Worm (Caenorhabditis elegans): ENCODE data around the gene C28C12.11.

The C28C12.11 gene

ce11 chrIV:8475030-8475679 is 1.3 kb downstream of the C28C12.11 start:
- no peak for TF ChIP-seq ztf-29 (GFP tag; IDR thresholded peaks at IDR 0.05)
- TF ChIP-seq med-1 (GFP tag; optimal IDR thresholded peaks at IDR 0.05; ENCODE audit: insufficient read depth) = no peak
- TF ChIP-seq T22C8.4 (GFP tag; IDR thresholded peaks at IDR 0.05) = no peak
- TF ChIP-seq ztf-23 (GFP tag; IDR thresholded peaks at IDR 0.05) = no peak

- no peak for TF ChIP-seq med-1 (GFP tag; optimal IDR thresholded peaks at IDR 0.05; ENCODE audit: insufficient read depth)
- TF ChIP-seq T22C8.4 (GFP tag; IDR thresholded peaks at IDR 0.05) = no peak
- TF ChIP-seq ref-1 (GFP tag; conservative IDR thresholded peaks at IDR 0.05) = no peak
- no peak for TF ChIP-seq klf-2 (GFP tag; conservative IDR thresholded peaks at IDR 0.05)
- no peak for TF ChIP-seq tab-1 (GFP tag; IDR thresholded peaks at IDR 0.05)
- no peak for TF ChIP-seq cog-1 (tag; optimal IDR thresholded peaks at IDR 0.05)
Observed at ce11 chrIV:8476166-8476565, 2.3 kb downstream of the C28C12.11 start.

- TF ChIP-seq med-1 (GFP tag; optimal IDR thresholded peaks at IDR 0.05; ENCODE audit: insufficient read depth) (no peak), ref-1 (GFP tag; conservative IDR thresholded peaks at IDR 0.05) (no peak), T22C8.4 (GFP tag; IDR thresholded peaks at IDR 0.05) (no peak), ztf-23 (GFP tag; IDR thresholded peaks at IDR 0.05) (no peak), klf-2 (GFP tag; conservative IDR thresholded peaks at IDR 0.05) (no peak), ztf-29 (GFP tag; IDR thresholded peaks at IDR 0.05) (no peak), tab-1 (GFP tag; IDR thresholded peaks at IDR 0.05) (no peak)
Observed at ce11 chrIV:8476880-8477279, 3.0 kb downstream of the C28C12.11 start, which contains the start of gene spp-10. Gene spp-10 (plus strand): TSS chrIV:8477180.

ce11 chrIV:8478516-8478915 is 4.7 kb downstream of the C28C12.11 start:
- TF ChIP-seq klf-2 (GFP tag; conservative IDR thresholded peaks at IDR 0.05) (no peak), flt-1 (GFP tag; IDR thresholded peaks at IDR 0.05) (no peak), ztf-23 (GFP tag; IDR thresholded peaks at IDR 0.05) (no peak), tab-1 (GFP tag; IDR thresholded peaks at IDR 0.05) (no peak), cog-1 (tag; optimal IDR thresholded peaks at IDR 0.05) (no peak), ref-1 (GFP tag; conservative IDR thresholded peaks at IDR 0.05) (no peak), T22C8.4 (GFP tag; IDR thresholded peaks at IDR 0.05) (no peak), med-1 (GFP tag; optimal IDR thresholded peaks at IDR 0.05; ENCODE audit: insufficient read depth) (no peak)

DNA sequence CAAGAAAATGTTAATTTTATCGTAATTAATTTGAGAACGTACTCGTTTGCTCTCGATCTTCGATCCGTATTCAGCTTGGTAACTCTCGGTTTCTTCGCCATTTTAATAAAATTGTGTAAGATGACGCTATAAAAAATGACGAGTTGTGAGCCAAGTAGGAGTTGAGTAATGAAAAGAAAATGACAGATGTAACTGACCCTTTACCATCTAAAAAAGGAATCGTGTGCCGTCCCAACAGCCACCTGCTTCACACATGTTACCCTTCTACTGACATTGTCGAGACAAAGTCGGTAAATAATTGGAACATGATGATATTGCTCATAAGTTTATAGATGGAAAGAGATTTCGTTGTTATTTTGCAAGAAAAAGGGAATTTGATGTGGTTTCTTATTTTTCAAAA is 5.5 kb downstream of the C28C12.11 start, which contains the start of gene hlh-12:
TSS of gene hlh-12 (minus strand) at position 101 of the 400 bp plus-strand sequence.
- TF ChIP-seq klf-2 (GFP tag; conservative IDR thresholded peaks at IDR 0.05) (no peak), ref-1 (GFP tag; conservative IDR thresholded peaks at IDR 0.05) (no peak), T22C8.4 (GFP tag; IDR thresholded peaks at IDR 0.05) (no peak), ztf-23 (GFP tag; IDR thresholded peaks at IDR 0.05) (no peak), tab-1 (GFP tag; IDR thresholded peaks at IDR 0.05) (no peak), med-1 (GFP tag; optimal IDR thresholded peaks at IDR 0.05; ENCODE audit: insufficient read depth) (no peak), cog-1 (tag; optimal IDR thresholded peaks at IDR 0.05) (no peak), flt-1 (GFP tag; IDR thresholded peaks at IDR 0.05) (no peak)

ce11 chrIV:8481308-8481707 is 7.5 kb downstream of the C28C12.11 start, which contains the start of gene spp-8:
Gene spp-8 (plus strand): TSS chrIV:8481664.
- TF ChIP-seq med-1 (GFP tag; optimal IDR thresholded peaks at IDR 0.05; ENCODE audit: insufficient read depth) (no peak), cog-1 (tag; optimal IDR thresholded peaks at IDR 0.05) (no peak), ztf-23 (GFP tag; IDR thresholded peaks at IDR 0.05) (no peak), flt-1 (GFP tag; IDR thresholded peaks at IDR 0.05) (no peak), tab-1 (GFP tag; IDR thresholded peaks at IDR 0.05) (no peak), ref-1 (GFP tag; conservative IDR thresholded peaks at IDR 0.05) (no peak)

ce11 chrIV:8487183-8487582 is 13.3 kb downstream of the C28C12.11 start, which contains the start of gene srlf-3:
Gene srlf-3 (plus strand): TSS chrIV:8487483.
- no peak for TF ChIP-seq T22C8.4 (GFP tag; IDR thresholded peaks at IDR 0.05)
- TF ChIP-seq ztf-29 (GFP tag; IDR thresholded peaks at IDR 0.05) = no peak
- TF ChIP-seq klf-2 (GFP tag; conservative IDR thresholded peaks at IDR 0.05) = no peak
- no peak for TF ChIP-seq flt-1 (GFP tag; IDR thresholded peaks at IDR 0.05)
- TF ChIP-seq ref-1 (GFP tag; conservative IDR thresholded peaks at IDR 0.05) = no peak
- TF ChIP-seq ztf-23 (GFP tag; IDR thresholded peaks at IDR 0.05) = no peak
- no peak for TF ChIP-seq cog-1 (tag; optimal IDR thresholded peaks at IDR 0.05)
- TF ChIP-seq tab-1 (GFP tag; IDR thresholded peaks at IDR 0.05) = no peak
- no peak for TF ChIP-seq med-1 (GFP tag; optimal IDR thresholded peaks at IDR 0.05; ENCODE audit: insufficient read depth)

DNA sequence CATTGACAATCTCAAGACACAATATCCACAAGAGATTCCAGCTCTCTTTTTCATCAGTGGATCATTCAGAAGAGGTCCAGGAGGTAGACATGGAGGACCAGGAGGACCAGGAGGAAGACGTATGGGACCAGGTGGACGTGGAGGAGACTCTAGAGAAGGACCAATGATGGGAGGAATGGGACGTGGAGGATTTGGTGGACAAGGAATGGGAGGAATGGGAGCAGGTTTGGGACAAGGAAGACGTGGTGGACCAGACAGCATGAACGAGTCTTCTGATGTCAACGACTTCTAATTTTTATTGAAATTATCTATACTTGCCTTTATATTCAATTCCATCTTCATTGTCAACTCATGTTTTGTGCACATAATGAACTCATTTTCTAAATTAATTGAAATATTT is 14.2 kb downstream of the C28C12.11 start:
- TF ChIP-seq ztf-29 (GFP tag; IDR thresholded peaks at IDR 0.05) (no peak), ztf-23 (GFP tag; IDR thresholded peaks at IDR 0.05) (no peak)

- no peak for TF ChIP-seq tab-1 (GFP tag; IDR thresholded peaks at IDR 0.05)
- TF ChIP-seq ref-1 (GFP tag; conservative IDR thresholded peaks at IDR 0.05) = no peak
- no peak for TF ChIP-seq med-1 (GFP tag; optimal IDR thresholded peaks at IDR 0.05; ENCODE audit: insufficient read depth)
- TF ChIP-seq ztf-23 (GFP tag; IDR thresholded peaks at IDR 0.05) = no peak
- TF ChIP-seq cog-1 (tag; optimal IDR thresholded peaks at IDR 0.05) = no peak
- no peak for TF ChIP-seq ztf-29 (GFP tag; IDR thresholded peaks at IDR 0.05)
- TF ChIP-seq T22C8.4 (GFP tag; IDR thresholded peaks at IDR 0.05) = no peak
- TF ChIP-seq klf-2 (GFP tag; conservative IDR thresholded peaks at IDR 0.05) = no peak
- TF ChIP-seq flt-1 (GFP tag; IDR thresholded peaks at IDR 0.05) = no peak
Observed at ce11 chrIV:8489915-8490314, 16.1 kb downstream of the C28C12.11 start, which contains the start of gene srlf-2. Gene srlf-2 (plus strand): TSS chrIV:8490215.

DNA sequence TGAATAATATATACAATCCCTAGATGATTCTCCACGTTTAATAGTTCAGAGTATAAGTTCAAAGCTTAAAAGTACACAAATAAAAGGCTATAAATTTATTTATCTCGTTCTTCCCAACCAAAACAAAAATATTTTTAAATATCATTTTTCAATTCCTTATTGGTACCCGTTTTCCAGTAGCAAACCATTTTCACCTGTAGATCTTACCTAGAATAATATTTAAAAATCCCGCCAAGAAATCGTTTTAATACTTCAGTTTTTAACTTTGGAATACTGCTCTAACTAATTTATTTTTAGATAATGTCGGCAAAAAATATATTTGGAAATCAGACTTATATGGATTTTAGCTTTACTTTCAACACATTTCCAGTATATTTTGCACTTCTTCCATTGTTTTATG is 18.4 kb downstream of the C28C12.11 start, which contains the start of gene sru-7:
TSS of gene sru-7 (plus strand) at position 301 of the 400 bp plus-strand sequence.
- TF ChIP-seq ztf-29 (GFP tag; IDR thresholded peaks at IDR 0.05) (no peak), cog-1 (tag; optimal IDR thresholded peaks at IDR 0.05) (no peak), flt-1 (GFP tag; IDR thresholded peaks at IDR 0.05) (no peak), ref-1 (GFP tag; conservative IDR thresholded peaks at IDR 0.05) (no peak), tab-1 (GFP tag; IDR thresholded peaks at IDR 0.05) (no peak), klf-2 (GFP tag; conservative IDR thresholded peaks at IDR 0.05) (no peak)

Measured in whole organism, midembryonic.